Worm (Caenorhabditis elegans): ENCODE results near the gene ttc-7.
A peak's percentile ranks its signal among the peaks of the same experiment; 100 is the strongest.

The ttc-7 gene

ce11 chrIII:1876267-1876865 is 16.1 kb downstream of the ttc-7 start:
- TF ChIP-seq F52B5.7 (tag; optimal IDR thresholded peaks at IDR 0.05) = no peak
- TF ChIP-seq let-526 (GFP tag; IDR thresholded peaks at IDR 0.05) = no peak
- TF ChIP-seq F22D6.2 (tag; optimal IDR thresholded peaks at IDR 0.05) = no peak
- TF ChIP-seq nhr-120 (GFP tag; IDR thresholded peaks at IDR 0.05) = no peak
- no peak for TF ChIP-seq F57A8.1 (GFP tag; optimal IDR thresholded peaks at IDR 0.05)
- no peak for TF ChIP-seq ceh-40 (GFP tag; IDR thresholded peaks at IDR 0.05)

ce11 chrIII:1877189-1877588 is 17.0 kb downstream of the ttc-7 start:
- TF ChIP-seq cebp-1 (GFP tag; IDR thresholded peaks at IDR 0.05) (no peak), cebp-1 (tag; optimal IDR thresholded peaks at IDR 0.05) (peak; percentile 0), hsf-1 (GFP tag; IDR thresholded peaks at IDR 0.05) (no peak), madf-10 (tag; optimal IDR thresholded peaks at IDR 0.05) (no peak), mes-4 (tag; optimal IDR thresholded peaks at IDR 0.05) (no peak), Y79H2A.3 (GFP tag; conservative IDR thresholded peaks at IDR 0.05) (no peak), hmg-20 (GFP tag; IDR thresholded peaks at IDR 0.05) (no peak), let-607 (tag; optimal IDR thresholded peaks at IDR 0.05) (no peak), ztf-6 (GFP tag; IDR thresholded peaks at IDR 0.05) (no peak), ets-4 (GFP tag; optimal IDR thresholded peaks at IDR 0.05) (no peak), ZK185.1 (tag; optimal IDR thresholded peaks at IDR 0.05; ENCODE audit: poor library complexity, severe bottlenecking) (no peak), hlh-26 (GFP tag; conservative IDR thresholded peaks at IDR 0.05) (no peak), attf-3 (GFP tag; conservative IDR thresholded peaks at IDR 0.05) (no peak), hmg-1.2 (GFP tag; IDR thresholded peaks at IDR 0.05) (0 out of 2 replicates have a peak, but pooled peaks have one; percentile 8), nhr-90 (tag; optimal IDR thresholded peaks at IDR 0.05) (no peak), repo-1 (tag; optimal IDR thresholded peaks at IDR 0.05) (no peak), ekl-4 (GFP tag; IDR thresholded peaks at IDR 0.05) (no peak), nhr-27 (tag; optimal IDR thresholded peaks at IDR 0.05) (no peak), egrh-3 (GFP tag; IDR thresholded peaks at IDR 0.05) (no peak), lin-54 (GFP tag; optimal IDR thresholded peaks at IDR 0.05) (no peak), lin-26 (GFP tag; IDR thresholded peaks at IDR 0.05) (0 out of 2 replicates have a peak, but pooled peaks have one; percentile 15), ztf-3 (GFP tag; optimal IDR thresholded peaks at IDR 0.05) (no peak), pha-4 (tag; optimal IDR thresholded peaks at IDR 0.05) (no peak), Y56A3A.18 (GFP tag; IDR thresholded peaks at IDR 0.05) (no peak), dox-1 (GFP tag; IDR thresholded peaks at IDR 0.05) (0 out of 2 replicates have a peak, but pooled peaks have one; percentile 18), lin-40 (tag; optimal IDR thresholded peaks at IDR 0.05) (no peak), C06A6.2 (GFP tag; conservative IDR thresholded peaks at IDR 0.05) (no peak), ztf-25 (GFP tag; IDR thresholded peaks at IDR 0.05) (no peak), ceh-40 (GFP tag; IDR thresholded peaks at IDR 0.05) (no peak), F49E8.2 (tag; optimal IDR thresholded peaks at IDR 0.05; ENCODE audit: insufficient read depth) (no peak), pbrm-1 (GFP tag; IDR thresholded peaks at IDR 0.05) (no peak), hlh-12 (tag; optimal IDR thresholded peaks at IDR 0.05) (no peak), F33H1.4 (GFP tag; IDR thresholded peaks at IDR 0.05) (peak; percentile 69), lag-1 (GFP tag; IDR thresholded peaks at IDR 0.05) (no peak), C17E4.6 (GFP tag; IDR thresholded peaks at IDR 0.05) (no peak), snpc-3.4 (tag; optimal IDR thresholded peaks at IDR 0.05) (no peak), K11D2.4 (GFP tag; IDR thresholded peaks at IDR 0.05) (no peak), egl-44 (GFP tag; IDR thresholded peaks at IDR 0.05) (no peak), gei-17 (GFP tag; optimal IDR thresholded peaks at IDR 0.05) (no peak), B0336.3 (GFP tag; IDR thresholded peaks at IDR 0.05) (no peak), madf-8 (GFP tag; conservative IDR thresholded peaks at IDR 0.05) (no peak), F39B2.1 (GFP tag; IDR thresholded peaks at IDR 0.05) (no peak)
